Fruit fly (Drosophila melanogaster) whole organism, larva: ENCODE results near the gene Ykt6.

Experiments used
- noc ChIP-seq: fragments of 200-800 bp; sonication (Bioruptor generic); optimal IDR thresholded peaks from 3 replicates; lab custom pipeline; 2019; ENCODE audit warnings: missing biosample characterization, mild to moderate bottlenecking, missing genetic modification characterization, moderate library complexity

Ykt6 gene

DNA sequence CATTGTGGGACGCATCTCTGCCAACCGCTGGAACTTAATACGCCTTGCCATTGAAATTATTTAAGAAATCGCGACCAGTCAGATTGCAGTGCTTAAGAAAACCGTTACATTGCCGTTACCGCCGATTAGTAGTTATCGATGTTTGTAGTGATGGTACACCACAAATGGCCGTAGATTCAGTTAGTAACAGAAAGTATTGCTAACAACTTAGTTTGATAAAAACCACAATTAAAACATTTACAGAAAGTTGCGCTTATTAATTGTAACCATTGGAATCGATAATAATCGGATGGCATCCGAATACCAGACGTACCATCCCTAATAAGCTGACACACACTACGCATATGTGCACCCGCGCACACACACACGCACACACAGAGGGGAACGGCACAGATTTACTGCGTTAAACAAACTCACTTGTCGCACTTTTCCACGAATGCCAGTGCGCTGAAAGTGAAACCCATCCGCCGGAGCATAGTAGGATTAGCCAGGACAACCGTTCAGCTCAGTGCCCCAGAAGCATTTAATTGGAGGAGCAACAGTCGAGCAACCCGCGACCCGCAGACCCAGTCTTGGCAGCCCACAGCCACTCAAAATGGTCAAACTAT is at the start of gene Ykt6, which contains the start of gene hdm:
Gene Ykt6, plus strand, starts transcription at position 329 of the 608 bp plus-strand sequence.
Gene hdm, minus strand, starts transcription at position 51 of the 608 bp plus-strand sequence.
- no peak for TF ChIP-seq noc (tag; lab: Kevin White, UChicago)

DNA sequence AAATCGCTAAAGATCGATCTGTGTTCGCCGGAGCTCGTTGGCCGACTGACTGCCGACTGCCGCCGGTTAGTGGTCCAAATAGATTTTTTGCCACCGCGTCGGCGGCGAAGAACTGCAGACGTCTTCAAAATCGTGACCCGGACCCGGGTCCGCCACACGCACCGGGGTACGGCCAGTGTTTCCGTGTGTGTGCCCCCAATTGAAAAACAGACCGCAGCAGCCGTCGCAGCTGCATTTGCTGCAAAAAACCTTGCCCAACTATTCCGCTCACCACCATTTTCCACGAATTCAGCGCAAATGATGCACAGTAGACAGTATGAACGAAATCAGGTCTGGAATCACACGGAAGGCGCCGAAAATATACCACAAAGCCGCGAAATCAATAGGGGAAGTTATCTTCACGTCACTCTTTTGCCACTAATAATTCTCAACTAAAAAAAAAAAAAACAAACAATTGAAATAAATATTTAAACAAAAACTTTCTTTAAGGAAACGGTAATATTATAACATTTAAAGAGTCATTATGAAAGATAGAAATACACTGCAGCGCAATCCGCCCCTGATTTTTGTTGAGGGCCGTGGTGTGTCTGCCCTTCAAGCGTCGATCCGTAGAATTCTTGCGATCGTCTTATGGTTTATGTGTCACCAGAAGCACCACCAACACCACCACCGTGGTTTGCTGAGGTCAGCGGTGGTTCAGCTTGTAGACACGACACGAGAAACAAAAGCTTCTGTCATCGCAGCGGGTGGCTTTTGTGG is 46.9 kb upstream of the Ykt6 start, which contains the start of gene dec:
Gene dec, minus strand, starts transcription at position 51 of the 759 bp plus-strand sequence.
- TF ChIP-seq noc (tag; lab: Kevin White, UChicago) = no peak

DNA sequence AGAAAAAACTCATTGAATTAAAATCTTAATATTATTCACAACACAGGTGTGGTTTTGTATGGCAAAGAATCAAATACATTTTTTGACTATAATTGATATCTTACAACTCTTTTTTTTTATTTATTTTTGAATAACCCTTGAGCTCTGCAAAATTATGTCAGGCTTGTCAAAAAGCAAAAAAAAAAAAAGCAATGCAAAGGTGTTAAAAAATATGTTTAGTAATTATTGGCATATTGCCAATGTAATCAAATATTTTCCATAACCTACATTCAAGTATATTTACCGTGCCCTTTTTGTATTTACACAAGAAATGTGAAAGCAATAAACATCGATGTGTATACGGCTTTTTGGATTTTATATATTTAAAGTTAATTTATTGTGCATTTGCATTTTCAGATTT is 46.1 kb upstream of the Ykt6 start, which contains the start of gene Ir7c:
Gene Ir7c, plus strand, starts transcription at position 301 of the 400 bp plus-strand sequence.
- no peak for TF ChIP-seq noc (tag; lab: Kevin White, UChicago)

DNA sequence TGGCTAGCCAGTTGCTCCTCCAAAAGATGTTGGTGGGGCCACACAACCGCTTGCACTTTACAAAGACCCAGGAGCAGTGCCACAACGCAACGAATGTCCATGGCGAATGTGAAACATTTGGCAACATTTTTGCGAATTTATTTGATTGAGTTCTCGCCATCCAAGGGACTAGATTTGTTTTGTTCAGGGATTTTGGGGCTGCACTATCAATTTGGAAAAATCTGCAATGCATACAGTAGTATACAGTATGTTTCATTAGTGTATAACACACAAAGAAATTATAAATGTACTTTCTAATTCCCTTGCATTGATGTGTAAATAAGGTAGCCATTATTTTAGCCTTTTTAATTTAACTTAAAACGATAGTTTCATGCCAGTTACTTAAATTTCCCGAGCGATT is 41.5 kb upstream of the Ykt6 start, which contains the start of gene Ir7d:
Gene Ir7d, minus strand, starts transcription at position 101 of the 400 bp plus-strand sequence.
- TF ChIP-seq noc (tag; lab: Kevin White, UChicago) = no peak

DNA sequence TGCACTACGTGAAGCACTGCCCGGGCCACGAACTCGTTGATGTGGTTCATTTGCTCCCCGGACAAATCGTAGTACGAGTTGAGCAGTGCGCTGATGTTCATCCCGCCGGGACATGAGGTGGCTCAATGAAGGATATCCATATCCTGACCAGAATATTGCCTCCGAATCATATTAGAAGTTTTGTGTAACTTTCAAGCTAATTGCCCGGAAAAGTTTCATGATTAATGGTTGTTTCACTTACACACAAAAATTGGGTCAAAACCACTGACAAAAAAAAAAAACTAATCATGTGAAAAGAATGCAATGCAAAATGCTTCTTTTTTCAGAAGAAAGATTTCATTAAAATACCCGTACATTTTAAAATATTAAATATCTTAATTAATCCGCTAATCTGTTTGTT is 38.6 kb upstream of the Ykt6 start, which contains the start of gene Ir7e:
Gene Ir7e, minus strand, starts transcription at position 101 of the 400 bp plus-strand sequence.
- no peak for TF ChIP-seq noc (tag; lab: Kevin White, UChicago)

DNA sequence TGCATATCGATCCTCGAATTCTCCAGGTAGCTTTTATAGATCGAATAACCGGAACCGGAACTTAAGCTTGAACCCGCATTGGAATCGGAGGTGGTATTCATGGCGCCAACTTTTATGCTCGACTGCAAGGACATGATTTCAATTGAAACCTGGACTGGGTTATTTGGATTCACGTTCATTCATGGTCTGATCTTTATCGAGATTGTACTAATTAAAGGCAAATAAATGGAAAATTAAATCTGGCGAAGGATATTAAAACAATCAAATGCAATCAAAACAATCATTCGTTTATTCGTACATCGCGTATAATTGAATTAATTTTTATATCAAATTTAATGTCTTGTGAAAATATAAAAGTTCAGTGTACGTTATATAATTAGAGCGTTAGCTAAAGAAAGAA is 36.3 kb upstream of the Ykt6 start, which contains the start of gene Ir7f:
Gene Ir7f, minus strand, starts transcription at position 101 of the 400 bp plus-strand sequence.
- TF ChIP-seq noc (tag; lab: Kevin White, UChicago) = no peak

DNA sequence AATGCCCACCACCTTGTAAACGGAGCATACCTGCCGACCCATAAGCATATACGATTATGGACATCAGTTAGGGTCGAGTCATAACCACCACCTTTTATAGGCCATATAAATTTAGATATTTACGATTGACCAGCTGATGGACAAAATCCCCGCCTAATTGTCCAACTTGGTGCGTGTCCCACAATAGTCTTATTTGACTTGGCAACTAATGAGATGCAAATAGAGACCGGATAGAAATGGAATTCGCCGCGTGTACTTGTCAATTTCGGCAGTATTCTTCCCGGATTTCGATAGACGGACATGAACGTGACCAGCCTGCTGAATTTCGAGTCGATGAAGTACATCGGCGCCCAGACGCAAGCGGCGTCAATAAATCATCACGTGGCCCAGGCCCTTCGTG is 35.8 kb upstream of the Ykt6 start, which contains the start of gene Ir7g:
Gene Ir7g, plus strand, starts transcription at position 301 of the 400 bp plus-strand sequence.
- no peak for TF ChIP-seq noc (tag; lab: Kevin White, UChicago)

DNA sequence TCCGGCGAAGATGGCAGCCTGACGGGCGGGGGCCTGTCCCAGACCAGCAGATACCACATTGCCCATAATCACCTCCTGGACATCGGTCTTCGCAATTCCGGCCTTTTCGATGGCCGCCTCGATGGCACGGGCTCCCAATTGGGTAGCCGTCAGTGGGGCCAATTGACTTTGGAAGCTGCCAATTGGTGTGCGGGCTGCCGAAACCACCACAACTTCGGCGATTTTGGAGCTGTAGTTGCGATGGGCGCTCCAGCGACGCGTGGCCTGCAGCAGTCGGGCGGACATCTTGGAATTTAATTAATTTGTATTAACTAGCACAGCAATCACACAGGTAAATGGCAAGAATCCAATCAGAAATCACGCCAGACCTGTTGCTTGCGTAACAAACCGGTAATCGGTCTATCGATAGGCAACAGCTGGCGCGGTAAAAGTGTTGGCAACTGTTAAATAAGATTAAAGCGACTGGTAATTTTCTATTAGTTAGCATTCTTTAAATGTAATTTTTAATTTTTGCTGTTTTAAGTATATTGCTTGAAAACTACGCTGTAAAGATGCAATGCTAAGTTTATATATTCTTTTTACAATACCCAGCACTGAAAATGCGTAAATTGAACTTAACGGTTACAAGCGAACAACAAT is 31.7 kb upstream of the Ykt6 start, which contains the start of gene Acat1:
Gene Acat1, minus strand, starts transcription at position 400 of the 639 bp plus-strand sequence.
- peak; percentile 71 for TF ChIP-seq noc (tag; lab: Kevin White, UChicago)

DNA sequence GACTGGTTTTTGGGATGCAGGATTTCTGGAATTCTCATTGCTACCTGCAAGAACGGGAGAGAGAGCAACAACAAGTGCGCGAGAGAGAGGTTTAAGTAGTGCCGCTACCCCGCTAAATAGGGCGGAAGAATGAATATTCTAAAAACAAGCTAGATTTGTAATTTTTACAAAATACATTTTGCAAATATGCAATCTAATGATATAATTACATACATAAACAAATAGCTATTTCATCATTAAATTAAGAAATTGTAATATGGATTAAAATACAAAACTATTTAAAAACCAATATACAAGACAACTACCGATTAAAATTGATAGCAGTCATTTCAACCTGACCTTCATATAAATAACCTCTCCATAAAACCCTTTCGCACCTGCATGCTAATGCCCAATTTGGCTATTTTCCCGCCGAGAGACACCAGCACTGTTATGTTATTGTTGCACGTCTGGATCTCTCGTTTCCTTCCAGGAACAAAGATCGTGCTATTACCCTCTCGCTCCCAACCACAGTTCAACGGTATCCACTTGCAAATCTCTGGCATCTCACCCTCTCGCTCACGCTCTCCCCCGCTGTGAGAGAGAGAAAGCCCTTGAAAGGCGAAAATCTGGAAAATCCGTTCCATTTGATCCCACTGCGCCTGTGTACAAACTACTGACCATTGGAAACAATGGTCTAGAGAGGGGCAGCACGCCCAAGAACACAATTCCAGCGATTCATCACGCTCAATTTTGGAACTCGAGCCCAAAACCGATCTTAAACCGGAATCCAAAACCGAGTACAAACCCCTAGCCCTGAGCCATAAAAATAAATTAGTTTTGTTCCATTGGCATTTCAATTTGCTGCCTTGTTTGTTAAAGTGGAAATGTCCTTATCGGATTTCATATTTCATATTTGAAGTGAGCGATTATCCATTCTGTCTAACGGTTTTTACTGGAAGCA is 28.3 kb upstream of the Ykt6 start, which contains the start of gene Nek2:
Gene Nek2, minus strand, starts transcription at position 51 of the 943 bp plus-strand sequence.
- TF ChIP-seq noc (tag; lab: Kevin White, UChicago) = no peak

DNA sequence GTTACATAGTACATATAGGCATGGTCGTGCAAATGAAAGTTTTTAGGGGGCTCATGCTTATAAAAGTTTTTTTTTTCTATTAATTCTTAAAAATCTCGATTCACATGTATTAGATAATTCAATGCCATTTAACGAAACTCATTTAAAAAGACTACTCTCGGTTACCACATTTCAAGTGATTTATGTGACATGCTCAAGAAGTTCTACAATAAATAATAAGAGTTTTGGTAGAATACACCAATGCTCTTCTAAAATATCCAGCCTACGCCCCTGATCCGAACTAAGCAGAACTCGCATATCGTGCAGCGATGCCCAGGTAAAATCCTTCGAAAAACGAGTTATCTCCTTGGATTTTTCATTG is 27.7 kb upstream of the Ykt6 start:
- peak; percentile 3 for TF ChIP-seq noc (tag; lab: Kevin White, UChicago)

DNA sequence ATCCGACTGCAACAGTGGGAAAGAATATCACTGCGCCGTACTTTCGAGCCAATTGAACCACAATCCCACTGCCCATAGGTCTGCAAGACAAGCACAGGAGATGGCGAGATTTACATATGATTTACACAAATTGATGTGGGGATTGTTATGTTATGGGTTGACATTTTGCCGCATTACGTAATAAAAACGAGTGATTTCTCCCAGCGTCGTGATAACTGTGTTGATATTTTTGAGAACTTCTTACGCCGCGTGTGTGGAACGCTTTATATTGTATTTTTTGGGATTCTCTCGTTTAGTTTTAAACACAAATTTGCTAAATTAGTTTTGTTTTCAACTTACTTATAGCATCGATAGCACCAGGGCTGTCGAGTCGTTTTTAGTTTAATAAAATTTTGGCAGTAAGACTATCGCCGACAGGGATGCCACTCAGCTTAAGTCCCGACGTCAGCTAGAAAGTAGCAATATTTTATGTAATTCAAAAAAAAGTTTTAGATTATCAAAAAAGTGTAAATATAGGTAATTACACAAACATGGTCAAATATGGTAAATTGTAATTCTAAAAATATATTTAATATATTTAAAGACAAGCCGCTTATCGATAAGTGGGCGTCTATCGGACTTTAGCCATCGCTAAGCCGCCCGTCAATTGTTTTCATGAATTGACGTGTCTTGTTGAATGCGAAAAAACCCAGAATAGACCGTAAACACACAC is 26.6 kb upstream of the Ykt6 start, which contains the start of the genes CG45089, ND-MNLL and p115:
Gene CG45089, minus strand, starts transcription at position 388 of the 712 bp plus-strand sequence.
Gene ND-MNLL, minus strand, starts transcription at position 388 of the 712 bp plus-strand sequence.
Gene p115, plus strand, starts transcription at position 621 of the 712 bp plus-strand sequence.
- peak; percentile 55 for TF ChIP-seq noc (tag; lab: Kevin White, UChicago)

DNA sequence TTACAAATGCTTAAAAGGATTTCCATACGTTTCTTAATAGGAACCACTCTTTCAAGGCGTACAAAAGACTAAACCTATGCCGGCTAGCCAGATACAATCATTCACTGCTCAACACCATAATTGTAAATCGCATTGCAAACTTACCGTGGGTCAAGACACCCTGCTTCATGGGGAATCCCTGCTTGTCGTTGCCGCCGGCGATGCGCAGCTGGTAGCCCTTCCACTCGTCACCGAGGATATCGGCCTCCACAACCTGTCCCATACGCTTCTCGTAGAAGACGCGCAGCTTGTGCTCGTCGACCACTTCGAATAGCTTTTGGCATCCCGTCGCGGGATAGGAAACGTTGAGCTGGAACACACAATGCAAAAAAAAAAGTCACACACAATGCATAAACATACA is 19.6 kb upstream of the Ykt6 start:
- no peak for TF ChIP-seq noc (tag; lab: Kevin White, UChicago)

DNA sequence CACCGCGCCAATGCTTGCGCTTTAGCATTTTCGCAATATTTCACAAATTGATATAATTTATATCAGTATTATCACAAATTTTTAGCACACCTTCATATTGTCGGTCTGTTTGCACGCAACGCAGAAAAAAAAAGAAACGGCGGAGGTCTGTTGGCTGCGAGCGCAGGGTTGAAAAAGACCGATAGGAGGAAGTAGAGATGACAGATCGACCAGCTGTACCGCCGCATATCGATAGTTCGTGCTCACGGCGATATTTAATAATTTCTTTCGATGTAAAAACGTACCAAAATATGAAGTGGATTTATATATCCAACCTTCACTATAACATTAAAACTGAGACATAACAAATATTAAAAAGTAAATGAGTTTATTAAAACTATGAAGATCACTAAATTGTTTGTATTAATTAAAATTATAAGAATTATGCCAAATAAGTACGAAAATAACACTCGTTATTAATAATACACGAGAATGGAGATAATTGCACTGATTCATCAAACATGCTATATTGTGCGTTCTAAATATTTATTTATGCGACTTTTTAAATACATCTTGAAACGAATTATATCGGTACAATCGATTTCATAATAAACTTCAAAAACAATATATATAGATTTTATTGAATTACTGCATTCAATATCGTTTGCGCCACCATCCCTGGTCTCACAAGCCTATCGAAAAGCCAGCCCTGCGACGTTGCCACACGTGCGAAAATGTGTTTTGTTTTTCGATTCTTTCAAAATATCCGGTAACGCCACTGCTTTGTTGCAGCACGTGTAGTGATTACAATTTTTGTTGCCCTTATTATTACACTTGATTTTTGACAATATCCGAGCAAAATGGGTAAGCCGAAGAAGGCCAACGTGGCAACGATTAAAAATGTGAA is 18.8 kb upstream of the Ykt6 start, which contains the start of the genes RpS6 and bys:
Gene RpS6, minus strand, starts transcription at position 179 of the 886 bp plus-strand sequence.
Gene bys, plus strand, starts transcription at position 728 of the 886 bp plus-strand sequence.
- TF ChIP-seq noc (tag; lab: Kevin White, UChicago) = peak; percentile 17
